Fruit fly (Drosophila melanogaster): ENCODE results near the gene CG32110.

The CG32110 gene

dm6 chr3L:12790783-12791678 lies 17.5 kb upstream of the CG32110 start (continued):
- no peak for TF ChIP-seq cg (GFP tag; optimal IDR thresholded peaks at IDR 0.05)
- no peak for TF ChIP-seq z (GFP tag; IDR thresholded peaks at IDR 0.05)
- peak; percentile 68 to 93 for TF ChIP-seq Trl (optimal IDR thresholded peaks at IDR 0.05)
- TF ChIP-seq Trl (GFP tag; optimal IDR thresholded peaks at IDR 0.05) = no peak
- TF ChIP-seq CHES-1-like (GFP tag; optimal IDR thresholded peaks at IDR 0.05) = no peak
- TF ChIP-seq HLH4C (GFP tag; IDR thresholded peaks at IDR 0.05; ENCODE audit: partially characterized antibody) = no peak

dm6 chr3L:12791679-12792229 lies 16.8 kb upstream of the CG32110 start:
- peak; percentile 2 for TF ChIP-seq B-H2 (GFP tag; optimal IDR thresholded peaks at IDR 0.05)
- peak; percentile 43 for TF ChIP-seq sug (tag; optimal IDR thresholded peaks at IDR 0.05)
- no peak for TF ChIP-seq onecut (GFP tag; IDR thresholded peaks at IDR 0.05)
- TF ChIP-seq mirr (GFP tag; optimal IDR thresholded peaks at IDR 0.05) = peak; percentile 73
- TF ChIP-seq CG34376 (GFP tag; optimal IDR thresholded peaks at IDR 0.05) = peak; percentile 90
- TF ChIP-seq CG10543 (GFP tag; optimal IDR thresholded peaks at IDR 0.05) = no peak
- peak; percentile 34 for TF ChIP-seq sd (tag; optimal IDR thresholded peaks at IDR 0.05)
- peak; percentile 73 for TF ChIP-seq CG3995 (GFP tag; optimal IDR thresholded peaks at IDR 0.05)
- peak; percentile 56 for TF ChIP-seq grn (GFP tag; optimal IDR thresholded peaks at IDR 0.05)
- peak; percentile 94 for TF ChIP-seq exex (tag; optimal IDR thresholded peaks at IDR 0.05)
- no peak for TF ChIP-seq CG9932 (GFP tag; IDR thresholded peaks at IDR 0.05)
- TF ChIP-seq sens (GFP tag) = peak; percentile 16
- peak; percentile 68 for TF ChIP-seq Med (GFP tag)

dm6 chr3L:12792933-12793448 lies 15.5 kb upstream of the CG32110 start:
- TF ChIP-seq CG18262 (tag; optimal IDR thresholded peaks at IDR 0.05) = peak; percentile 77
- TF ChIP-seq gcm (GFP tag; optimal IDR thresholded peaks at IDR 0.05) = peak; percentile 75
- TF ChIP-seq dysf (GFP tag; IDR thresholded peaks at IDR 0.05) = peak; percentile 55; the same call in 2 of the 3 replicates
- no peak for TF ChIP-seq Hr39 (optimal IDR thresholded peaks at IDR 0.05)
- peak; percentile 10 for TF ChIP-seq CG18476 (GFP tag; optimal IDR thresholded peaks at IDR 0.05)
- TF ChIP-seq shn (GFP tag; optimal IDR thresholded peaks at IDR 0.05) = no peak
- peak; percentile 17 for TF ChIP-seq zfh2 (GFP tag; optimal IDR thresholded peaks at IDR 0.05)
- TF ChIP-seq CG11723 (GFP tag; optimal IDR thresholded peaks at IDR 0.05) = no peak
- TF ChIP-seq her (GFP tag; optimal IDR thresholded peaks at IDR 0.05) = no peak
- TF ChIP-seq pita (GFP tag; optimal IDR thresholded peaks at IDR 0.05) = no peak
- no peak for TF ChIP-seq Mrtf (GFP tag; IDR thresholded peaks at IDR 0.05)
- peak; percentile 52 for TF ChIP-seq oc (tag; optimal IDR thresholded peaks at IDR 0.05)
- no peak for TF ChIP-seq chm (GFP tag; IDR thresholded peaks at IDR 0.05)
- TF ChIP-seq Mes4 (GFP tag; optimal IDR thresholded peaks at IDR 0.05) = no peak
- no peak for TF ChIP-seq Kr (GFP tag; optimal IDR thresholded peaks at IDR 0.05)
- peak; percentile 92 for TF ChIP-seq CG11695 (GFP tag; IDR thresholded peaks at IDR 0.05)
- peak; percentile 56 for TF ChIP-seq sd (tag; optimal IDR thresholded peaks at IDR 0.05)
- no peak for TF ChIP-seq Atf3 (GFP tag; optimal IDR thresholded peaks at IDR 0.05)
- TF ChIP-seq CG1529 (GFP tag; optimal IDR thresholded peaks at IDR 0.05) = peak; percentile 15
- peak; percentile 3 for TF ChIP-seq Spps (tag; optimal IDR thresholded peaks at IDR 0.05)
- TF ChIP-seq so (GFP tag; IDR thresholded peaks at IDR 0.05) = no peak
- TF ChIP-seq CG14441 (GFP tag; IDR thresholded peaks at IDR 0.05) = 0 out of 2 replicates have a peak, but pooled peaks have one; percentile 32
- TF ChIP-seq Scr (GFP tag; IDR thresholded peaks at IDR 0.05; ENCODE audit: partially characterized antibody) = no peak
- no peak for TF ChIP-seq HLH4C (GFP tag; IDR thresholded peaks at IDR 0.05; ENCODE audit: partially characterized antibody)
- TF ChIP-seq pum (GFP tag; optimal IDR thresholded peaks at IDR 0.05) = peak; percentile 51
- TF ChIP-seq Dip3 (GFP tag; optimal IDR thresholded peaks at IDR 0.05) = peak; percentile 36
- peak; percentile 32 for TF ChIP-seq mam (GFP tag; optimal IDR thresholded peaks at IDR 0.05)
- no peak for TF ChIP-seq amos (GFP tag; IDR thresholded peaks at IDR 0.05; ENCODE audit: partially characterized antibody)
- peak; percentile 77 for TF ChIP-seq unpg (GFP tag; optimal IDR thresholded peaks at IDR 0.05)
- TF ChIP-seq CG7839 (tag; optimal IDR thresholded peaks at IDR 0.05) = peak; percentile 78

Data from whole organism, embryonic.